Fruit fly (Drosophila melanogaster) whole organism, prepupa: ENCODE data around the gene ZnT77C.

Experiments
- CG11762 ChIP-seq: fragments of 200-800 bp; sonication (Bioruptor generic); optimal IDR thresholded peaks from 3 replicates; lab custom pipeline; 2016; ENCODE audit warnings: missing biosample characterization, missing genetic modification characterization; ENCODE audit not compliant: insufficient read depth
- CG8119 ChIP-seq: fragments of 200-800 bp; sonication (Bioruptor generic); IDR thresholded peaks from 3 replicates; pipeline ENCODE4 v1.3.6; 2022; ENCODE audit warnings: missing biosample characterization, missing genetic modification characterization
- Eip75B ChIP-seq: fragments of 200-800 bp; sonication (Bioruptor generic); optimal IDR thresholded peaks from 3 replicates; lab custom pipeline; 2016; ENCODE audit warnings: missing biosample characterization, missing genetic modification characterization
- Lpt ChIP-seq: fragments of 200-800 bp; sonication (Bioruptor generic); optimal IDR thresholded peaks from 3 replicates; lab custom pipeline; 2016; ENCODE audit warnings: missing biosample characterization, missing genetic modification characterization
- OdsH ChIP-seq: fragments of 200-800 bp; sonication (Bioruptor generic); optimal IDR thresholded peaks from 3 replicates; lab custom pipeline; 2016; ENCODE audit warnings: missing biosample characterization, missing genetic modification characterization

- TF ChIP-seq Lpt (GFP tag; lab: Kevin White, UChicago) (no peak), CG11762 (GFP tag; lab: Kevin White, UChicago) (no peak), CG8119 (GFP tag; lab: Robert Waterston, UW) (no peak), Eip75B (GFP tag; lab: Kevin White, UChicago) (no peak), OdsH (GFP tag; lab: Kevin White, UChicago) (no peak)
Measured at dm6 chr3L:20439772-20440171, 54.9 kb downstream of the ZnT77C start, which contains the start of gene Hpd.
